Fruit fly (Drosophila melanogaster): ENCODE measurements around the gene Ttc30.

Gene Ttc30

dm6 chr2L:13073797-13074196 lies 32.8 kb upstream of the Ttc30 start (continued):
- TF ChIP-seq BtbVII (GFP tag; optimal IDR thresholded peaks at IDR 0.05), result peak; percentile 4
- no peak for TF ChIP-seq sima (GFP tag; optimal IDR thresholded peaks at IDR 0.05)
- no peak for TF ChIP-seq CG7745 (tag; optimal IDR thresholded peaks at IDR 0.05)
- TF ChIP-seq CG6854 (GFP tag; optimal IDR thresholded peaks at IDR 0.05), result no peak
- TF ChIP-seq gcm2 (GFP tag; optimal IDR thresholded peaks at IDR 0.05), result no peak
- no peak for TF ChIP-seq bbx (GFP tag; IDR thresholded peaks at IDR 0.05; ENCODE audit: partially characterized antibody)
- TF ChIP-seq CG3163 (GFP tag; optimal IDR thresholded peaks at IDR 0.05), result no peak
- peak; percentile 29 for TF ChIP-seq CG13123 (GFP tag; optimal IDR thresholded peaks at IDR 0.05)
- no peak for TF ChIP-seq CTCF (GFP tag; optimal IDR thresholded peaks at IDR 0.05)
- no peak for TF ChIP-seq NK7.1 (GFP tag; optimal IDR thresholded peaks at IDR 0.05)
- no peak for TF ChIP-seq D (optimal IDR thresholded peaks at IDR 0.05)
- peak; percentile 65 for TF ChIP-seq D (GFP tag; optimal IDR thresholded peaks at IDR 0.05)
- TF ChIP-seq ken (GFP tag; IDR thresholded peaks at IDR 0.05), result peak; percentile 83
- TF ChIP-seq CG1529 (GFP tag; optimal IDR thresholded peaks at IDR 0.05), result peak; percentile 40
- TF ChIP-seq fru (optimal IDR thresholded peaks at IDR 0.05), result no peak
- peak in 1 of 2 experiments; percentile 37 for TF ChIP-seq eve (GFP tag; optimal IDR thresholded peaks at IDR 0.05)
- TF ChIP-seq onecut (GFP tag; IDR thresholded peaks at IDR 0.05), result peak; percentile 42
- TF ChIP-seq CG2875 (GFP tag; optimal IDR thresholded peaks at IDR 0.05), result peak; percentile 53
- TF ChIP-seq Fer3 (tag; optimal IDR thresholded peaks at IDR 0.05), result no peak
- TF ChIP-seq Hr51 (GFP tag; optimal IDR thresholded peaks at IDR 0.05), result peak in 1 of 2 experiments; percentile 60
- peak; percentile 76 for TF ChIP-seq gem (tag; optimal IDR thresholded peaks at IDR 0.05)
- peak; percentile 53 for TF ChIP-seq CG4424 (GFP tag; optimal IDR thresholded peaks at IDR 0.05)
- TF ChIP-seq Nf-YC (tag; optimal IDR thresholded peaks at IDR 0.05), result no peak
- TF ChIP-seq Taf1 (GFP tag; IDR thresholded peaks at IDR 0.05), result peak; percentile 39; the same call in 1 of the 2 replicates
- TF ChIP-seq MESR4 (GFP tag; optimal IDR thresholded peaks at IDR 0.05), result no peak
- TF ChIP-seq nerfin-2 (GFP tag; IDR thresholded peaks at IDR 0.05; ENCODE audit: partially characterized antibody), result no peak
- TF ChIP-seq Antp (GFP tag; optimal IDR thresholded peaks at IDR 0.05), result peak; percentile 53
- peak; percentile 23 for TF ChIP-seq Nf-YB (GFP tag; optimal IDR thresholded peaks at IDR 0.05)
- no peak for TF ChIP-seq ro (GFP tag; IDR thresholded peaks at IDR 0.05)
- TF ChIP-seq inv (GFP tag; IDR thresholded peaks at IDR 0.05; ENCODE audit: partially characterized antibody), result no peak
- peak; percentile 60 for TF ChIP-seq CG30403 (GFP tag; optimal IDR thresholded peaks at IDR 0.05)
- no peak for TF ChIP-seq HHEX (GFP tag; optimal IDR thresholded peaks at IDR 0.05)
- no peak for TF ChIP-seq CG13624 (GFP tag; optimal IDR thresholded peaks at IDR 0.05)
- peak; percentile 36 for TF ChIP-seq CG17385 (GFP tag; optimal IDR thresholded peaks at IDR 0.05)
- TF ChIP-seq CG10431 (GFP tag; optimal IDR thresholded peaks at IDR 0.05), result no peak
- peak; percentile 6 for TF ChIP-seq Bteb2 (GFP tag; optimal IDR thresholded peaks at IDR 0.05)
- no peak for TF ChIP-seq trem (tag; optimal IDR thresholded peaks at IDR 0.05)
- peak; percentile 16 for TF ChIP-seq CG2120 (GFP tag; optimal IDR thresholded peaks at IDR 0.05)
- TF ChIP-seq CG31365 (tag; optimal IDR thresholded peaks at IDR 0.05), result no peak
- TF ChIP-seq Dip3 (GFP tag; optimal IDR thresholded peaks at IDR 0.05), result no peak
- peak; percentile 77 for TF ChIP-seq H15 (GFP tag; IDR thresholded peaks at IDR 0.05)
- TF ChIP-seq CG17612 (GFP tag; IDR thresholded peaks at IDR 0.05), result no peak
- TF ChIP-seq CG12236 (GFP tag; optimal IDR thresholded peaks at IDR 0.05), result peak; percentile 16
- peak in 1 of 3 experiments; percentile 56 for TF ChIP-seq lola (GFP tag; optimal IDR thresholded peaks at IDR 0.05)
- TF ChIP-seq bab2 (GFP tag; optimal IDR thresholded peaks at IDR 0.05), result peak; percentile 22
- TF ChIP-seq chinmo (GFP tag; IDR thresholded peaks at IDR 0.05; ENCODE audit: partially characterized antibody), result no peak
- TF ChIP-seq CG32532 (GFP tag; IDR thresholded peaks at IDR 0.05), result peak; percentile 61
- TF ChIP-seq Ptx1 (GFP tag; IDR thresholded peaks at IDR 0.05), result peak; percentile 71
- TF ChIP-seq CG8089 (GFP tag; optimal IDR thresholded peaks at IDR 0.05), result no peak
- no peak for TF ChIP-seq kni (GFP tag; optimal IDR thresholded peaks at IDR 0.05)
- TF ChIP-seq Hr39 (optimal IDR thresholded peaks at IDR 0.05), result no peak
- no peak for TF ChIP-seq CG4328 (GFP tag; optimal IDR thresholded peaks at IDR 0.05)
- TF ChIP-seq CG16815 (GFP tag; optimal IDR thresholded peaks at IDR 0.05), result peak; percentile 29

Data from whole organism, embryonic.